Worm (Caenorhabditis elegans) whole organism, L1 larva: ENCODE measurements around the gene sma-6.

Experiments used
- ama-1 ChIP-seq: fragments of 150-350 bp; optimal IDR thresholded peaks from 2 replicates; lab custom pipeline; 2014
- blmp-1 ChIP-seq: fragments of 150-350 bp; optimal IDR thresholded peaks from 2 replicates; lab custom pipeline; 2014; ENCODE audit warnings: missing biosample characterization, missing genetic modification characterization
- ceh-8 ChIP-seq: fragments of 200-800 bp; sonication (Bioruptor generic); optimal IDR thresholded peaks from 2 replicates; lab custom pipeline; 2018; ENCODE audit warnings: mild to moderate bottlenecking, missing genetic modification characterization, moderate library complexity, missing compliant biosample characterization
- ceh-82 ChIP-seq, 3 experiments: fragments of 150-350 bp in 1 of 3; sonication (generic microtip) in 2 of 3; optimal IDR thresholded peaks; 2 replicates each; lab custom pipeline; 2014 to 2017; ENCODE audit warnings: missing biosample characterization in 3 of 3, missing genetic modification characterization in 3 of 3
- efl-3 ChIP-seq: fragments of 200-800 bp; sonication (Bioruptor generic); optimal IDR thresholded peaks from 2 replicates; lab custom pipeline; 2018; ENCODE audit warnings: mild to moderate bottlenecking, missing genetic modification characterization, missing compliant biosample characterization
- fkh-10 ChIP-seq: sonication (generic microtip); optimal IDR thresholded peaks from 2 replicates; lab custom pipeline; 2017; ENCODE audit warnings: missing biosample characterization, missing genetic modification reagents, missing genetic modification characterization
- nhr-237 ChIP-seq: fragments of 150-350 bp; optimal IDR thresholded peaks from 2 replicates; lab custom pipeline; 2014; ENCODE audit warnings: missing biosample characterization, missing genetic modification characterization
- nhr-28 ChIP-seq: fragments of 150-350 bp; optimal IDR thresholded peaks from 2 replicates; lab custom pipeline; 2014; ENCODE audit warnings: missing biosample characterization, missing genetic modification characterization
- nhr-90 ChIP-seq: sonication (generic microtip); optimal IDR thresholded peaks from 2 replicates; lab custom pipeline; 2016; ENCODE audit warnings: mild to moderate bottlenecking, missing genetic modification characterization, missing compliant biosample characterization; ENCODE audit not compliant: poor library complexity
- snpc-4 ChIP-seq: fragments of 150-350 bp; optimal IDR thresholded peaks from 2 replicates; lab custom pipeline; 2014; ENCODE audit warnings: missing biosample characterization, missing genetic modification characterization
- swsn-7 ChIP-seq: sonication (generic microtip); optimal IDR thresholded peaks from 2 replicates; lab custom pipeline; 2016; ENCODE audit warnings: missing genetic modification characterization, missing compliant biosample characterization
- unc-30 ChIP-seq: sonication (generic microtip); optimal IDR thresholded peaks from 2 replicates; lab custom pipeline; 2017; ENCODE audit warnings: missing biosample characterization, missing genetic modification characterization
- unc-62 ChIP-seq: fragments of 150-350 bp; optimal IDR thresholded peaks from 2 replicates; lab custom pipeline; 2014; ENCODE audit warnings: missing biosample characterization, missing genetic modification reagents, missing genetic modification characterization
- unc-86 ChIP-seq: sonication (generic microtip); optimal IDR thresholded peaks from 2 replicates; lab custom pipeline; 2016; ENCODE audit warnings: missing genetic modification characterization, missing compliant biosample characterization

DNA sequence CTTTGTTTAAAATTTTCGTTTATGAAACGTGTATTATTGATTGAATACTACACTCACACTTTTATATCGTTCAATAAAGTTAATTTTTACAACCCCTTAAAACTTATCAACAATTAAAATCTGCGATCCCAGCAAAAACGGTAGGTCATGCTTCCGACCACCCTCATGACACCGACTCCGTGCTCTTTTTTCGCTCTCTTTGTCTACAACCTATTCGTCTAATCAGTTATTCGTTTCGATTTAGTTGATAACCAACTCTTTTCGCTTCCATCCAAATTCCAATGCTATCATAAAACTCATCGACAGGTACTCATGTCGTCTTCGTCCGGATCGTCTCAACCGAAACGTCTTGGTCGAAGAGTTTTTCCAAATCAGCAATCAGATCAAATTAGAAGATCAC, 41.2 kb upstream of the sma-6 start, which contains the start of gene F13H8.1:
- TF ChIP-seq unc-86 (tag; lab: Kevin White, UChicago) (no peak), blmp-1 (tag; lab: Kevin White, UChicago) (no peak), ceh-8 (no peak), swsn-7 (tag; lab: Kevin White, UChicago) (no peak), ceh-82 (tag; optimal IDR thresholded peaks at IDR 0.05; lab: Kevin White, UChicago) (no peak), nhr-237 (tag; lab: Kevin White, UChicago) (no peak), ama-1 (no peak), efl-3 (GFP tag; lab: Kevin White, UChicago) (no peak), nhr-28 (no peak), unc-30 (tag; lab: Kevin White, UChicago) (no peak), fkh-10 (no peak), nhr-90 (no peak), snpc-4 (no peak), unc-62 (GFP tag; lab: Kevin White, UChicago) (no peak)
